Worm (Caenorhabditis elegans) whole organism, L3 larva: Measurements from ENCODE around the gene M03A1.8.

Experiments used
- R02D3.7 ChIP-seq: fragments of 150-350 bp; optimal IDR thresholded peaks from 2 replicates; lab custom pipeline; 2014; ENCODE audit warnings: missing biosample characterization, missing genetic modification characterization
- ZK546.5 ChIP-seq: sonication (generic microtip); optimal IDR thresholded peaks from 2 replicates; lab custom pipeline; 2017; ENCODE audit warnings: missing biosample characterization, missing genetic modification characterization
- aly-2 ChIP-seq: fragments of 150-350 bp; optimal IDR thresholded peaks from 2 replicates; lab custom pipeline; 2014; ENCODE audit warnings: missing biosample characterization, missing genetic modification characterization
- ama-1 ChIP-seq: fragments of 150-350 bp; optimal IDR thresholded peaks from 2 replicates; lab custom pipeline; 2018
- ceh-28 ChIP-seq: fragments of 150-350 bp; optimal IDR thresholded peaks from 2 replicates; lab custom pipeline; 2014; ENCODE audit warnings: missing biosample characterization, missing genetic modification reagents, missing genetic modification characterization
- ceh-9 ChIP-seq: sonication (generic microtip); optimal IDR thresholded peaks from 2 replicates; lab custom pipeline; 2018; ENCODE audit warnings: missing biosample characterization, missing genetic modification characterization
- elt-1 ChIP-seq: fragments of 150-350 bp; optimal IDR thresholded peaks from 2 replicates; lab custom pipeline; 2014; ENCODE audit warnings: missing biosample characterization, missing genetic modification characterization
- elt-2 ChIP-seq: sonication (generic microtip); optimal IDR thresholded peaks from 2 replicates; lab custom pipeline; 2016; ENCODE audit warnings: missing genetic modification reagents, mild to moderate bottlenecking, missing genetic modification characterization, missing compliant biosample characterization
- eor-1 ChIP-seq, 2 experiments: fragments of 150-350 bp; optimal IDR thresholded peaks; 2 replicates each; lab custom pipeline; 2014 to 2018; ENCODE audit warnings: missing biosample characterization in 2 of 2, missing genetic modification characterization in 2 of 2
- fkh-10 ChIP-seq: sonication (generic microtip); optimal IDR thresholded peaks from 2 replicates; lab custom pipeline; 2017; ENCODE audit warnings: missing biosample characterization, missing genetic modification reagents, missing genetic modification characterization
- fos-1 ChIP-seq: fragments of 150-350 bp; optimal IDR thresholded peaks from 2 replicates; lab custom pipeline; 2014; ENCODE audit warnings: missing biosample characterization, missing genetic modification characterization
- hmg-11 ChIP-seq: sonication (generic microtip); optimal IDR thresholded peaks from 2 replicates; lab custom pipeline; 2016; ENCODE audit warnings: missing genetic modification characterization, missing compliant biosample characterization
- jun-1 ChIP-seq: fragments of 150-350 bp; optimal IDR thresholded peaks from 2 replicates; lab custom pipeline; 2014; ENCODE audit warnings: missing biosample characterization, missing genetic modification reagents, missing genetic modification characterization
- lin-39 ChIP-seq: fragments of 150-350 bp; optimal IDR thresholded peaks from 2 replicates; lab custom pipeline; 2018; ENCODE audit warnings: missing biosample characterization, missing genetic modification reagents, missing genetic modification characterization
- lsy-12 ChIP-seq: sonication (generic microtip); optimal IDR thresholded peaks from 2 replicates; lab custom pipeline; 2016; ENCODE audit warnings: mild to moderate bottlenecking, missing genetic modification characterization, missing compliant biosample characterization
- mdl-1 ChIP-seq: fragments of 150-350 bp; optimal IDR thresholded peaks from 2 replicates; lab custom pipeline; 2014; ENCODE audit warnings: missing biosample characterization, missing genetic modification characterization
- mml-1 ChIP-seq: fragments of 150-350 bp; sonication (generic microtip); optimal IDR thresholded peaks from 3 replicates; lab custom pipeline; 2014; ENCODE audit warnings: missing biosample characterization, missing genetic modification characterization
- nfya-1 ChIP-seq: sonication (generic microtip); optimal IDR thresholded peaks from 2 replicates; lab custom pipeline; 2017; ENCODE audit warnings: missing genetic modification characterization, mild to moderate bottlenecking, missing compliant biosample characterization, antibody characterized with exemption, moderate library complexity; ENCODE audit not compliant: insufficient read depth
- nhr-11 ChIP-seq: fragments of 150-350 bp; optimal IDR thresholded peaks from 2 replicates; lab custom pipeline; 2014; ENCODE audit warnings: missing biosample characterization, missing genetic modification characterization
- nhr-12 ChIP-seq: fragments of 150-350 bp; optimal IDR thresholded peaks from 2 replicates; lab custom pipeline; 2014; ENCODE audit warnings: missing biosample characterization, missing genetic modification characterization
- nhr-237 ChIP-seq: fragments of 150-350 bp; optimal IDR thresholded peaks from 2 replicates; lab custom pipeline; 2014; ENCODE audit warnings: missing biosample characterization, missing genetic modification characterization
- nhr-25 ChIP-seq: sonication (generic microtip); optimal IDR thresholded peaks from 2 replicates; lab custom pipeline; 2017; ENCODE audit warnings: missing biosample characterization, missing genetic modification characterization
- nhr-28 ChIP-seq: fragments of 150-350 bp; optimal IDR thresholded peaks from 2 replicates; lab custom pipeline; 2014; ENCODE audit warnings: missing biosample characterization, missing genetic modification characterization
- nhr-43 ChIP-seq: sonication (generic microtip); optimal IDR thresholded peaks from 2 replicates; lab custom pipeline; 2016; ENCODE audit warnings: mild to moderate bottlenecking, missing genetic modification characterization, missing compliant biosample characterization; ENCODE audit not compliant: poor library complexity, severe bottlenecking
- nhr-76 ChIP-seq: fragments of 150-350 bp; sonication (generic microtip); optimal IDR thresholded peaks from 5 replicates; lab custom pipeline; 2014; ENCODE audit warnings: missing biosample characterization, missing genetic modification characterization
- pha-4 ChIP-seq: fragments of 150-350 bp; optimal IDR thresholded peaks from 2 replicates; lab custom pipeline; 2014; ENCODE audit warnings: missing biosample characterization, missing genetic modification reagents, missing genetic modification characterization
- pqm-1 ChIP-seq: fragments of 150-350 bp; optimal IDR thresholded peaks from 2 replicates; lab custom pipeline; 2017; ENCODE audit warnings: missing biosample characterization, missing genetic modification characterization, inconsistent platforms
- sea-2 ChIP-seq: fragments of 150-350 bp; sonication (generic microtip); optimal IDR thresholded peaks from 4 replicates; lab custom pipeline; 2014; ENCODE audit warnings: missing biosample characterization, missing genetic modification reagents, missing genetic modification characterization
- skn-1 ChIP-seq: fragments of 150-350 bp; optimal IDR thresholded peaks from 2 replicates; lab custom pipeline; 2014; ENCODE audit warnings: missing biosample characterization, missing genetic modification characterization
- snpc-4 ChIP-seq: fragments of 150-350 bp; optimal IDR thresholded peaks from 2 replicates; lab custom pipeline; 2014; ENCODE audit warnings: missing biosample characterization, missing genetic modification characterization
- unc-39 ChIP-seq: sonication (generic microtip); optimal IDR thresholded peaks from 4 replicates; lab custom pipeline; 2017; ENCODE audit warnings: missing biosample characterization, missing genetic modification characterization
- unc-62 ChIP-seq: fragments of 150-350 bp; sonication (generic microtip); optimal IDR thresholded peaks from 4 replicates; lab custom pipeline; 2014; ENCODE audit warnings: missing biosample characterization, missing genetic modification reagents, missing genetic modification characterization
- zag-1 ChIP-seq: fragments of 150-350 bp; optimal IDR thresholded peaks from 2 replicates; lab custom pipeline; 2014; ENCODE audit warnings: missing biosample characterization, missing genetic modification characterization
- ztf-11 ChIP-seq: fragments of 150-350 bp; optimal IDR thresholded peaks from 2 replicates; lab custom pipeline; 2014; ENCODE audit warnings: missing biosample characterization, missing genetic modification characterization

M03A1.8 gene

ce11 chrII:4590660-4591059 is 30.5 kb downstream of the M03A1.8 start:
- TF ChIP-seq lsy-12 (tag; lab: Kevin White, UChicago): peak; percentile 13
- TF ChIP-seq snpc-4: no peak
- TF ChIP-seq nhr-25 (tag; lab: Kevin White, UChicago): no peak
- no peak for TF ChIP-seq nhr-76
- TF ChIP-seq aly-2 (tag; lab: Kevin White, UChicago): no peak
- no peak for TF ChIP-seq mdl-1 (tag; lab: Kevin White, UChicago)
- TF ChIP-seq zag-1: no peak

DNA sequence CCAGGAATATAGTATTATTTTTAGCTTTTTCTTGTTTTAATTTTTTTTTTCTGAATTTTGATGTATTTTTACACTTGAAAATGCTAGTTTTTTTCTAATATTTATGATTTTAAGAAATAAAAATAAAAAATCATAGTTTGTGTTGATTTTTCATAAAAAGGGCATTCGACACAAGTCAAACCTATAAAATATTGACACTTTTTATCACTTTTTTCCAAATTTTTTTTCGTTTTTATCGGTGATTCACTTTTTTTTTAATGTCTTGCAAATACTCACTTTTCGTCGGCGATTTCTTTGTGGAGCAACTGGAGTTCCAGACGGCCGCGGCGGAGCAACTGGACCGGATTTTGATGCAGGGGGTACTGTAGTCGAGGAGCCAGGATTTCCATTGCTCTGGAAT is 37.3 kb downstream of the M03A1.8 start:
- TF ChIP-seq eor-1 (tag; optimal IDR thresholded peaks at IDR 0.05; lab: Kevin White, UChicago) (no peak), elt-2 (peak; percentile 36), nfya-1 (tag; lab: Kevin White, UChicago) (no peak), R02D3.7 (tag; lab: Kevin White, UChicago) (no peak), pqm-1 (tag; lab: Kevin White, UChicago) (peak; percentile 7)

- peak; percentile 85 for TF ChIP-seq elt-2
- peak; percentile 36 for TF ChIP-seq pha-4 (tag; lab: Kevin White, UChicago)
- TF ChIP-seq snpc-4: no peak
- TF ChIP-seq ama-1 (lab: Kevin White, UChicago): no peak
- TF ChIP-seq nhr-28 (tag; lab: Kevin White, UChicago): no peak
- TF ChIP-seq pqm-1 (tag; lab: Kevin White, UChicago): peak; percentile 71
Measured at ce11 chrII:4598815-4599214, 38.7 kb downstream of the M03A1.8 start.

- TF ChIP-seq pqm-1 (tag; lab: Kevin White, UChicago): peak; percentile 28
- no peak for TF ChIP-seq ceh-9 (tag; lab: Kevin White, UChicago)
Measured at ce11 chrII:4599838-4600237, 39.7 kb downstream of the M03A1.8 start.

DNA sequence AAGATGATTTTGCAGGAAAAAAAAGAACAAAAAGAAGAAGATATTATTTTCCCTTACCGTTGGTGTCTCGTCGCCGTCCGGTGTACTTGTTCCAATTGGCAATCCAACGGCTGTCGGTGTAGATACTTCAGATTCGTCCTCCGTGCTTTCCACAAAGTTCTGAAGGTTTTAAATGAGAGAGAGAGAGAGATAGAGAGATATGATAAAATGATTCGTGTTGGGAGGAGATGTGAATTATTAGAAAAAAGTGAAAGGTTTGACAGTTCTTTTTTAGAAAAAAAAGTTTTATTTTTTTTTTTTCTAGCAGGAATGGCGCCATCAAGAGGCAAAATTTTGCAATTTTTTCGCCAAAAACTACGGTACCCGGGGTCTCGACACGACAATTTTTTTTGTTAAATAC is 40.1 kb downstream of the M03A1.8 start:
- TF ChIP-seq nhr-76 (no peak), elt-1 (tag; lab: Kevin White, UChicago) (no peak), fkh-10 (GFP tag; lab: Kevin White, UChicago) (no peak), nhr-43 (no peak), zag-1 (no peak), fos-1 (tag; lab: Kevin White, UChicago) (no peak), ZK546.5 (no peak), sea-2 (GFP tag; lab: Kevin White, UChicago) (no peak), lin-39 (tag; lab: Kevin White, UChicago) (no peak), elt-2 (no peak), snpc-4 (no peak), nfya-1 (tag; lab: Kevin White, UChicago) (no peak), pha-4 (tag; lab: Kevin White, UChicago) (no peak), ztf-11 (no peak), skn-1 (tag; lab: Kevin White, UChicago) (no peak), nhr-237 (no peak)

DNA sequence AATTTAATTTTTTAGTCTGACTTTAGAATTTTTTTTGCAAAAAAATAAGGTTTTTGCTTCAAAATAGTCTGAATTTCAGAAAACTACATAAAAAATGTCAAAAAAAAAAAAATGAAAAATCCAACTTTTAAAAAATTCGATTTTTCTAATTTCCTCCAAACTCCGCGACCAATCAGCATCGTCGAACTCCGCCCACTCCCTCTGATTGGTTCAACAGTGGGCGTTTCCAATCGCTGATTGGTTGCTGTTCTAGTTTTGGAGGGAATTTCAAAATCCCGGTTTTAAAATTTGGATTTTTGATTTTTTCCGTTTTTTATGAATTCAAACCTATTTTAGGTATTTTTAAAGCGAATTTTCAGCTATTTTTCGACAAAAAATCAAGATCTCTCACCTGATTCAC is 40.7 kb downstream of the M03A1.8 start:
- TF ChIP-seq ama-1 (lab: Kevin White, UChicago): no peak
- TF ChIP-seq jun-1 (tag; lab: Kevin White, UChicago): no peak
- TF ChIP-seq nfya-1 (tag; lab: Kevin White, UChicago): peak; percentile 88

- TF ChIP-seq nhr-237: no peak
- TF ChIP-seq eor-1 (tag; optimal IDR thresholded peaks at IDR 0.05; lab: Kevin White, UChicago): no peak
- TF ChIP-seq skn-1 (tag; lab: Kevin White, UChicago): no peak
- no peak for TF ChIP-seq R02D3.7 (tag; lab: Kevin White, UChicago)
- TF ChIP-seq nhr-28 (tag; lab: Kevin White, UChicago): no peak
- no peak for TF ChIP-seq aly-2 (tag; lab: Kevin White, UChicago)
- TF ChIP-seq nhr-12: no peak
- no peak for TF ChIP-seq nhr-11 (tag; lab: Kevin White, UChicago)
- TF ChIP-seq hmg-11: no peak
- TF ChIP-seq ceh-28 (tag; lab: Kevin White, UChicago): no peak
- no peak for TF ChIP-seq elt-1 (tag; lab: Kevin White, UChicago)
- TF ChIP-seq unc-62 (GFP tag; lab: Kevin White, UChicago): no peak
- no peak for TF ChIP-seq unc-39 (tag; lab: Kevin White, UChicago)
- no peak for TF ChIP-seq nhr-25 (tag; lab: Kevin White, UChicago)
- no peak for TF ChIP-seq mml-1 (tag; lab: Kevin White, UChicago)
Measured at ce11 chrII:4601256-4601655, 41.1 kb downstream of the M03A1.8 start, which contains the start of gene ipla-1. ipla-1 (minus strand) TSS chrII:4601356.
